1 fruit fly cellular context compared by ENCODE assay signal in genomic region chr3R:9891527-9891926, dm6.
A peak's percentile ranks its signal among the peaks of the same experiment; 100 is the strongest.
TF ChIP-seq lines count a peak whose summit lies in the region.

No protein-coding gene starts in this region.

TF ChIP-seq in whole organism, embryonic, 481 proteins besides CTCF, POLR2A, EP300 and RAD21 (continued from another document):
- TF ChIP-seq Hr39 (optimal IDR thresholded peaks at IDR 0.05; lab: Kevin White, UChicago) (no peak), CG1602 (GFP tag; optimal IDR thresholded peaks at IDR 0.05; lab: Kevin White, UChicago) (no peak), tap (tag; optimal IDR thresholded peaks at IDR 0.05; lab: Kevin White, UChicago) (no peak), NFAT (GFP tag; IDR thresholded peaks at IDR 0.05; lab: Robert Waterston, UW) (no peak), Blimp-1 (GFP tag; optimal IDR thresholded peaks at IDR 0.05; lab: Kevin White, UChicago) (no peak), D19B (GFP tag; optimal IDR thresholded peaks at IDR 0.05; lab: Kevin White, UChicago) (peak; percentile 7), slp2 (GFP tag; optimal IDR thresholded peaks at IDR 0.05; lab: Kevin White, UChicago) (no peak), CG16813 (GFP tag; IDR thresholded peaks at IDR 0.05; lab: Robert Waterston, UW; ENCODE audit: partially characterized antibody) (no peak), B-H2 (GFP tag; optimal IDR thresholded peaks at IDR 0.05; lab: Kevin White, UChicago) (peak; percentile 3), CG14441 (GFP tag; IDR thresholded peaks at IDR 0.05; lab: Robert Waterston, UW) (peak; percentile 53; the same call in 1 of the 2 replicates), Spps (tag; optimal IDR thresholded peaks at IDR 0.05; lab: Kevin White, UChicago) (no peak), vvl (GFP tag; IDR thresholded peaks at IDR 0.05; lab: Robert Waterston, UW) (no peak), Gug (GFP tag; IDR thresholded peaks at IDR 0.05; lab: Robert Waterston, UW) (0 out of 4 replicates have a peak, but pooled peaks have one; percentile 37), Hsf (GFP tag; optimal IDR thresholded peaks at IDR 0.05; lab: Kevin White, UChicago) (no peak), CG1529 (GFP tag; optimal IDR thresholded peaks at IDR 0.05; lab: Kevin White, UChicago) (no peak), crol (GFP tag; IDR thresholded peaks at IDR 0.05; lab: Robert Waterston, UW) (peak; percentile 75), CG7271 (tag; optimal IDR thresholded peaks at IDR 0.05; lab: Kevin White, UChicago) (no peak), NK7.1 (GFP tag; optimal IDR thresholded peaks at IDR 0.05; lab: Kevin White, UChicago) (no peak), unc-4 (GFP tag; IDR thresholded peaks at IDR 0.05; lab: Robert Waterston, UW; ENCODE audit: partially characterized antibody) (no peak), ac (GFP tag; optimal IDR thresholded peaks at IDR 0.05; lab: Kevin White, UChicago) (no peak), Dfd (GFP tag; optimal IDR thresholded peaks at IDR 0.05; lab: Kevin White, UChicago) (no peak), CG4424 (GFP tag; optimal IDR thresholded peaks at IDR 0.05; lab: Kevin White, UChicago) (no peak), CG3995 (GFP tag; optimal IDR thresholded peaks at IDR 0.05; lab: Kevin White, UChicago) (no peak), gcm (GFP tag; optimal IDR thresholded peaks at IDR 0.05; lab: Kevin White, UChicago) (no peak), ham (GFP tag; IDR thresholded peaks at IDR 0.05; lab: Robert Waterston, UW) (no peak), fu2 (GFP tag; optimal IDR thresholded peaks at IDR 0.05; lab: Kevin White, UChicago) (no peak), rib (GFP tag; IDR thresholded peaks at IDR 0.05; lab: Robert Waterston, UW) (peak; percentile 67; the same call in 1 of the 2 replicates), CG9932 (GFP tag; IDR thresholded peaks at IDR 0.05; lab: Robert Waterston, UW) (no peak), CG2875 (GFP tag; optimal IDR thresholded peaks at IDR 0.05; lab: Kevin White, UChicago) (no peak), CG15601 (tag; optimal IDR thresholded peaks at IDR 0.05; lab: Kevin White, UChicago) (no peak), D19A (tag; optimal IDR thresholded peaks at IDR 0.05; lab: Kevin White, UChicago) (no peak), CG10431 (GFP tag; optimal IDR thresholded peaks at IDR 0.05; lab: Kevin White, UChicago) (no peak), CG9817 (tag; optimal IDR thresholded peaks at IDR 0.05; lab: Kevin White, UChicago) (no peak), tin (GFP tag; optimal IDR thresholded peaks at IDR 0.05; lab: Kevin White, UChicago) (no peak), CG32532 (GFP tag; IDR thresholded peaks at IDR 0.05; lab: Robert Waterston, UW) (peak; percentile 22), prd (optimal IDR thresholded peaks at IDR 0.05; lab: Kevin White, UChicago) (no peak), prd (GFP tag; IDR thresholded peaks at IDR 0.05; lab: Robert Waterston, UW) (no peak), CG17359 (tag; optimal IDR thresholded peaks at IDR 0.05; lab: Kevin White, UChicago) (no peak), CG43689 (GFP tag; IDR thresholded peaks at IDR 0.05; lab: Robert Waterston, UW) (no peak), hbn (GFP tag; IDR thresholded peaks at IDR 0.05; lab: Robert Waterston, UW; ENCODE audit: partially characterized antibody) (no peak), CG34376 (GFP tag; optimal IDR thresholded peaks at IDR 0.05; lab: Kevin White, UChicago) (peak; percentile 49), hb (GFP tag; IDR thresholded peaks at IDR 0.05; lab: Robert Waterston, UW; ENCODE audit: partially characterized antibody) (no peak), cad (GFP tag; optimal IDR thresholded peaks at IDR 0.05; lab: Kevin White, UChicago) (no peak), Hr51 (GFP tag; optimal IDR thresholded peaks at IDR 0.05; lab: Kevin White, UChicago) (no peak), maf-S (GFP tag; optimal IDR thresholded peaks at IDR 0.05; lab: Kevin White, UChicago) (no peak), caup (GFP tag; optimal IDR thresholded peaks at IDR 0.05; lab: Kevin White, UChicago; ENCODE audit: severe bottlenecking) (peak; percentile 62), jumu (GFP tag; optimal IDR thresholded peaks at IDR 0.05; lab: Kevin White, UChicago) (no peak), ERR (GFP tag; optimal IDR thresholded peaks at IDR 0.05; lab: Kevin White, UChicago) (no peak), CG11504 (tag; optimal IDR thresholded peaks at IDR 0.05; lab: Kevin White, UChicago) (no peak), CG1603 (tag; optimal IDR thresholded peaks at IDR 0.05; lab: Kevin White, UChicago) (no peak), CG10274 (GFP tag; optimal IDR thresholded peaks at IDR 0.05; lab: Kevin White, UChicago) (no peak), Lim3 (GFP tag; IDR thresholded peaks at IDR 0.05; lab: Robert Waterston, UW) (no peak), CG6689 (GFP tag; IDR thresholded peaks at IDR 0.05; lab: Robert Waterston, UW) (no peak), CG12104 (GFP tag; optimal IDR thresholded peaks at IDR 0.05; lab: Kevin White, UChicago) (no peak), ind (GFP tag; optimal IDR thresholded peaks at IDR 0.05; lab: Kevin White, UChicago) (no peak), gcm2 (GFP tag; optimal IDR thresholded peaks at IDR 0.05; lab: Kevin White, UChicago) (no peak), Bdp1 (GFP tag; optimal IDR thresholded peaks at IDR 0.05; lab: Kevin White, UChicago) (no peak), CG18599 (GFP tag; optimal IDR thresholded peaks at IDR 0.05; lab: Kevin White, UChicago) (no peak), bsh (GFP tag; optimal IDR thresholded peaks at IDR 0.05; lab: Kevin White, UChicago) (no peak), CG17186 (GFP tag; optimal IDR thresholded peaks at IDR 0.05; lab: Kevin White, UChicago) (no peak), wek (GFP tag; optimal IDR thresholded peaks at IDR 0.05; lab: Kevin White, UChicago) (no peak), CG11093 (GFP tag; IDR thresholded peaks at IDR 0.05; lab: Robert Waterston, UW) (no peak), CG15269 (tag; optimal IDR thresholded peaks at IDR 0.05; lab: Kevin White, UChicago) (no peak), CG12236 (GFP tag; optimal IDR thresholded peaks at IDR 0.05; lab: Kevin White, UChicago) (no peak), lbe (GFP tag; optimal IDR thresholded peaks at IDR 0.05; lab: Kevin White, UChicago) (no peak), CG10209 (GFP tag; optimal IDR thresholded peaks at IDR 0.05; lab: Kevin White, UChicago) (no peak), bowl (GFP tag; IDR thresholded peaks at IDR 0.05; lab: Robert Waterston, UW) (no peak), pros (GFP tag; optimal IDR thresholded peaks at IDR 0.05; lab: Kevin White, UChicago) (no peak), fd64A (GFP tag; optimal IDR thresholded peaks at IDR 0.05; lab: Kevin White, UChicago) (no peak), Atf6 (GFP tag; IDR thresholded peaks at IDR 0.05; lab: Robert Waterston, UW) (no peak), ATbp (GFP tag; optimal IDR thresholded peaks at IDR 0.05; lab: Kevin White, UChicago) (no peak), MESR4 (GFP tag; optimal IDR thresholded peaks at IDR 0.05; lab: Kevin White, UChicago) (no peak), CG17385 (GFP tag; optimal IDR thresholded peaks at IDR 0.05; lab: Kevin White, UChicago) (no peak), CG42726 (GFP tag; IDR thresholded peaks at IDR 0.05; lab: Robert Waterston, UW; ENCODE audit: partially characterized antibody) (no peak), psq (GFP tag; optimal IDR thresholded peaks at IDR 0.05; lab: Kevin White, UChicago) (no peak), grn (GFP tag; optimal IDR thresholded peaks at IDR 0.05; lab: Kevin White, UChicago) (no peak), CG6175 (GFP tag; IDR thresholded peaks at IDR 0.05; lab: Robert Waterston, UW) (peak; percentile 58; the same call in 1 of the 3 replicates), otp (GFP tag; IDR thresholded peaks at IDR 0.05; lab: Robert Waterston, UW) (no peak), lov (optimal IDR thresholded peaks at IDR 0.05; lab: Kevin White, UChicago) (no peak), lov (GFP tag; IDR thresholded peaks at IDR 0.05; lab: Robert Waterston, UW) (no peak), disco-r (GFP tag; optimal IDR thresholded peaks at IDR 0.05; lab: Kevin White, UChicago) (no peak), ftz-f1 (GFP tag; optimal IDR thresholded peaks at IDR 0.05; lab: Kevin White, UChicago) (peak; percentile 50), sd (tag; optimal IDR thresholded peaks at IDR 0.05; lab: Kevin White, UChicago) (no peak), CG13775 (GFP tag; optimal IDR thresholded peaks at IDR 0.05; lab: Kevin White, UChicago) (no peak), Hand (GFP tag; optimal IDR thresholded peaks at IDR 0.05; lab: Kevin White, UChicago) (no peak), CG15011 (GFP tag; optimal IDR thresholded peaks at IDR 0.05; lab: Kevin White, UChicago) (no peak), CG11085 (GFP tag; IDR thresholded peaks at IDR 0.05; lab: Robert Waterston, UW) (no peak), CG13424 (tag; optimal IDR thresholded peaks at IDR 0.05; lab: Kevin White, UChicago) (no peak), CG12071 (GFP tag; optimal IDR thresholded peaks at IDR 0.05; lab: Kevin White, UChicago) (peak; percentile 32), CG17612 (GFP tag; IDR thresholded peaks at IDR 0.05; lab: Robert Waterston, UW) (no peak)
